Comparison of ENCODE assay signal across 4 fruit fly cellular contexts in genomic region chrX:1397649-1398454, dm6.
A peak's percentile ranks its signal among the peaks of the same experiment; 100 is the strongest.
TF ChIP-seq lines count a peak whose summit lies in the region.

No protein-coding gene starts in this region.

- TF ChIP-seq CTCF in whole organism, embryonic (GFP tag; optimal IDR thresholded peaks at IDR 0.05; lab: Kevin White, UChicago): no peak

TF ChIP-seq in whole organism, embryonic, 481 proteins besides CTCF, POLR2A, EP300 and RAD21 (continues in another document):
- TF ChIP-seq CG17359 (tag; optimal IDR thresholded peaks at IDR 0.05; lab: Kevin White, UChicago): no peak
- no peak for TF ChIP-seq ERR (GFP tag; optimal IDR thresholded peaks at IDR 0.05; lab: Kevin White, UChicago)
- no peak for TF ChIP-seq en (GFP tag; optimal IDR thresholded peaks at IDR 0.05; lab: Kevin White, UChicago)
- no peak for TF ChIP-seq HLH4C (GFP tag; IDR thresholded peaks at IDR 0.05; lab: Robert Waterston, UW; ENCODE audit: partially characterized antibody)
- no peak for TF ChIP-seq CG5953 (GFP tag; IDR thresholded peaks at IDR 0.05; lab: Robert Waterston, UW)
- TF ChIP-seq Pdp1 (GFP tag; optimal IDR thresholded peaks at IDR 0.05; lab: Kevin White, UChicago): peak in 1 of 2 experiments; percentile 64
- TF ChIP-seq CrebB (tag; optimal IDR thresholded peaks at IDR 0.05; lab: Kevin White, UChicago): no peak
- TF ChIP-seq HLHmδ (GFP tag; optimal IDR thresholded peaks at IDR 0.05; lab: Kevin White, UChicago): no peak
- TF ChIP-seq mld (GFP tag; IDR thresholded peaks at IDR 0.05; lab: Robert Waterston, UW; ENCODE audit: partially characterized antibody): no peak
- no peak for TF ChIP-seq schlank (tag; optimal IDR thresholded peaks at IDR 0.05; lab: Kevin White, UChicago)
- no peak for TF ChIP-seq CG15479 (GFP tag; optimal IDR thresholded peaks at IDR 0.05; lab: Kevin White, UChicago)
- peak; percentile 95 for TF ChIP-seq CG31224 (GFP tag; IDR thresholded peaks at IDR 0.05; lab: Robert Waterston, UW)
- TF ChIP-seq CG16813 (GFP tag; IDR thresholded peaks at IDR 0.05; lab: Robert Waterston, UW; ENCODE audit: partially characterized antibody): no peak
- no peak for TF ChIP-seq sqz (GFP tag; optimal IDR thresholded peaks at IDR 0.05; lab: Kevin White, UChicago)
- TF ChIP-seq sens (GFP tag; lab: Kevin White, UChicago): peak; percentile 25
- no peak for TF ChIP-seq sim (GFP tag; IDR thresholded peaks at IDR 0.05; lab: Robert Waterston, UW)
- no peak for TF ChIP-seq CG17829 (tag; optimal IDR thresholded peaks at IDR 0.05; lab: Kevin White, UChicago)
- TF ChIP-seq CG12769 (tag; optimal IDR thresholded peaks at IDR 0.05; lab: Kevin White, UChicago): peak; percentile 6
- no peak for TF ChIP-seq ash1 (GFP tag; optimal IDR thresholded peaks at IDR 0.05; lab: Kevin White, UChicago)
- TF ChIP-seq Antp (GFP tag; optimal IDR thresholded peaks at IDR 0.05; lab: Kevin White, UChicago): no peak
- TF ChIP-seq CG14965 (GFP tag; optimal IDR thresholded peaks at IDR 0.05; lab: Kevin White, UChicago; ENCODE audit: borderline replicate concordance): no peak
- TF ChIP-seq CG9215 (GFP tag; IDR thresholded peaks at IDR 0.05; lab: Robert Waterston, UW): no peak
- no peak for TF ChIP-seq CG14441 (GFP tag; IDR thresholded peaks at IDR 0.05; lab: Robert Waterston, UW)

TF ChIP-seq in whole organism, prepupa, 60 proteins besides CTCF, POLR2A, EP300 and RAD21:
- peak in 1 of 2 experiments; percentile 2 for TF ChIP-seq ss (GFP tag; optimal IDR thresholded peaks at IDR 0.05; lab: Kevin White, UChicago)
- TF ChIP-seq CG11762 (GFP tag; optimal IDR thresholded peaks at IDR 0.05; lab: Kevin White, UChicago; ENCODE audit: insufficient read depth): no peak
- TF ChIP-seq Hr39 (GFP tag; optimal IDR thresholded peaks at IDR 0.05; lab: Kevin White, UChicago): peak; percentile 18

TF ChIP-seq in whole organism, pupa, 21 proteins besides CTCF, POLR2A, EP300 and RAD21:
- TF ChIP-seq CG13204 (GFP tag; optimal IDR thresholded peaks at IDR 0.05; lab: Kevin White, UChicago) (peak; percentile 4), EcR (GFP tag; optimal IDR thresholded peaks at IDR 0.05; lab: Kevin White, UChicago) (no peak), CG15710 (tag; optimal IDR thresholded peaks at IDR 0.05; lab: Kevin White, UChicago) (no peak), CG32121 (GFP tag; IDR thresholded peaks at IDR 0.05; lab: Robert Waterston, UW) (no peak)

TF ChIP-seq in whole organism, wandering third instar larva, 38 proteins besides CTCF, POLR2A, EP300 and RAD21:
- TF ChIP-seq Rel (GFP tag; optimal IDR thresholded peaks at IDR 0.05; lab: Kevin White, UChicago): no peak
- TF ChIP-seq Rel (tag; optimal IDR thresholded peaks at IDR 0.05; lab: Kevin White, UChicago): peak; percentile 39
- TF ChIP-seq Dif (GFP tag; optimal IDR thresholded peaks at IDR 0.05; lab: Kevin White, UChicago; ENCODE audit: partially characterized antibody): peak; percentile 26
- TF ChIP-seq brk (GFP tag; optimal IDR thresholded peaks at IDR 0.05; lab: Kevin White, UChicago): no peak
TF ChIP-seq in whole organism, wandering third instar larva: peak in this region for 2.

Comparison
In these comparisons a context has a peak if more than half of its experiments do, and no peak if none do; other contexts are left out.
1. Of the 7 proteins assayed by ChIP-seq in both whole organism, embryonic and whole organism, prepupa: peak only in whole organism, embryonic: none; only in whole organism, prepupa: Hr39; in both: none; in neither: 6.